Fruit fly (Drosophila melanogaster): ENCODE measurements around the gene CG3662.

Gene CG3662

dm6 chr2L:815785-816389 lies 5.2 kb upstream of the CG3662 start, which contains the start of the genes Saf6 and Pex12:
Gene Saf6 (minus strand): TSS chr2L:815950.
Gene Pex12 (plus strand): TSS chr2L:815993.
- TF ChIP-seq CG6808 (GFP tag; optimal IDR thresholded peaks at IDR 0.05) (peak; percentile 12), Ets21C (GFP tag; optimal IDR thresholded peaks at IDR 0.05) (no peak), Met (GFP tag; optimal IDR thresholded peaks at IDR 0.05) (no peak), CG3032 (tag; optimal IDR thresholded peaks at IDR 0.05) (no peak), OdsH (GFP tag; optimal IDR thresholded peaks at IDR 0.05) (no peak), CG6163 (GFP tag; IDR thresholded peaks at IDR 0.05) (no peak), fkh (GFP tag; optimal IDR thresholded peaks at IDR 0.05) (peak; percentile 95), CG8632 (GFP tag; optimal IDR thresholded peaks at IDR 0.05) (no peak), Hr4 (GFP tag; optimal IDR thresholded peaks at IDR 0.05) (no peak), CG9139 (GFP tag; optimal IDR thresholded peaks at IDR 0.05) (peak; percentile 9)

- TF ChIP-seq Sox14 (GFP tag; optimal IDR thresholded peaks at IDR 0.05): no peak
- no peak for TF ChIP-seq CG9139 (GFP tag; optimal IDR thresholded peaks at IDR 0.05)
- no peak for TF ChIP-seq CG10631 (GFP tag; optimal IDR thresholded peaks at IDR 0.05)
- no peak for TF ChIP-seq Eip93F (GFP tag; optimal IDR thresholded peaks at IDR 0.05)
- TF ChIP-seq fd59A (GFP tag; optimal IDR thresholded peaks at IDR 0.05): no peak
- TF ChIP-seq Ets21C (GFP tag; optimal IDR thresholded peaks at IDR 0.05): no peak
- TF ChIP-seq dsx (GFP tag; optimal IDR thresholded peaks at IDR 0.05; ENCODE audit: poor library complexity, severe bottlenecking): no peak
- TF ChIP-seq Hr4 (GFP tag; optimal IDR thresholded peaks at IDR 0.05): no peak
- TF ChIP-seq pdm3 (GFP tag; optimal IDR thresholded peaks at IDR 0.05): no peak
- no peak for TF ChIP-seq CG16779 (tag; optimal IDR thresholded peaks at IDR 0.05)
- no peak for TF ChIP-seq ss (GFP tag; optimal IDR thresholded peaks at IDR 0.05)
- TF ChIP-seq Eip75B (GFP tag; optimal IDR thresholded peaks at IDR 0.05): no peak
- no peak for TF ChIP-seq lz (GFP tag; optimal IDR thresholded peaks at IDR 0.05)
- TF ChIP-seq CG6163 (GFP tag; IDR thresholded peaks at IDR 0.05): no peak
- no peak for TF ChIP-seq Met (GFP tag; optimal IDR thresholded peaks at IDR 0.05)
- TF ChIP-seq Gug (GFP tag; IDR thresholded peaks at IDR 0.05): no peak
Measured at dm6 chr2L:817850-818249, 3.2 kb upstream of the CG3662 start, which contains the start of gene CG15880. Gene CG15880 (minus strand): TSS chr2L:817950.

- peak; percentile 90 for TF ChIP-seq Eip78C (GFP tag)
- no peak for TF ChIP-seq CG32006 (GFP tag; optimal IDR thresholded peaks at IDR 0.05)
- TF ChIP-seq Hr4 (GFP tag; optimal IDR thresholded peaks at IDR 0.05): no peak
- TF ChIP-seq Met (GFP tag; optimal IDR thresholded peaks at IDR 0.05): no peak
- peak; percentile 71 for TF ChIP-seq eg (GFP tag; IDR thresholded peaks at IDR 0.05)
- TF ChIP-seq lz (GFP tag; optimal IDR thresholded peaks at IDR 0.05): peak; percentile 76
- peak; percentile 45 for TF ChIP-seq CG11762 (GFP tag; optimal IDR thresholded peaks at IDR 0.05; ENCODE audit: insufficient read depth)
- TF ChIP-seq CG3032 (tag; optimal IDR thresholded peaks at IDR 0.05): peak; percentile 74
- TF ChIP-seq Gug (GFP tag; IDR thresholded peaks at IDR 0.05): peak; percentile 50
- peak; percentile 41 for TF ChIP-seq CG8632 (GFP tag; optimal IDR thresholded peaks at IDR 0.05)
- TF ChIP-seq Hr38 (GFP tag; optimal IDR thresholded peaks at IDR 0.05): no peak
- TF ChIP-seq CG31627 (GFP tag; optimal IDR thresholded peaks at IDR 0.05): peak; percentile 71
- peak; percentile 84 for TF ChIP-seq fkh (GFP tag; optimal IDR thresholded peaks at IDR 0.05)
- TF ChIP-seq CG11902 (GFP tag; optimal IDR thresholded peaks at IDR 0.05): peak; percentile 43
- TF ChIP-seq dac (GFP tag; optimal IDR thresholded peaks at IDR 0.05): no peak
- peak; percentile 1 for TF ChIP-seq CG6854 (GFP tag; optimal IDR thresholded peaks at IDR 0.05)
- TF ChIP-seq fd59A (GFP tag; optimal IDR thresholded peaks at IDR 0.05): peak; percentile 51
- TF ChIP-seq CG4318 (GFP tag; optimal IDR thresholded peaks at IDR 0.05): no peak
- no peak for TF ChIP-seq CG10631 (GFP tag; optimal IDR thresholded peaks at IDR 0.05)
- TF ChIP-seq CG8319 (GFP tag; optimal IDR thresholded peaks at IDR 0.05): no peak
- TF ChIP-seq Ets96B (tag; optimal IDR thresholded peaks at IDR 0.05): peak; percentile 69
- no peak for TF ChIP-seq Sox102F (GFP tag; optimal IDR thresholded peaks at IDR 0.05)
- TF ChIP-seq vri (GFP tag; optimal IDR thresholded peaks at IDR 0.05): no peak
- no peak for TF ChIP-seq CG16779 (tag; optimal IDR thresholded peaks at IDR 0.05)
- TF ChIP-seq CG6808 (GFP tag; optimal IDR thresholded peaks at IDR 0.05): peak; percentile 2
- TF ChIP-seq CG1621 (tag; optimal IDR thresholded peaks at IDR 0.05): no peak
- TF ChIP-seq CG3919 (GFP tag; optimal IDR thresholded peaks at IDR 0.05): peak; percentile 44
- no peak for TF ChIP-seq dsx (GFP tag; optimal IDR thresholded peaks at IDR 0.05; ENCODE audit: poor library complexity, severe bottlenecking)
- peak; percentile 12 for TF ChIP-seq spab (GFP tag; optimal IDR thresholded peaks at IDR 0.05)
- peak; percentile 38 for TF ChIP-seq CG34406 (GFP tag; optimal IDR thresholded peaks at IDR 0.05)
- TF ChIP-seq Eip93F (GFP tag; optimal IDR thresholded peaks at IDR 0.05): peak; percentile 63
- no peak for TF ChIP-seq CG6276 (GFP tag; optimal IDR thresholded peaks at IDR 0.05)
- no peak for TF ChIP-seq pdm3 (GFP tag; optimal IDR thresholded peaks at IDR 0.05)
- peak; percentile 69 for TF ChIP-seq CG6163 (GFP tag; IDR thresholded peaks at IDR 0.05)
- peak; percentile 71 for TF ChIP-seq acj6 (GFP tag; optimal IDR thresholded peaks at IDR 0.05)
- peak; percentile 57 for TF ChIP-seq CG10669 (GFP tag; optimal IDR thresholded peaks at IDR 0.05)
Measured at dm6 chr2L:819315-820032, 1.6 kb upstream of the CG3662 start, which contains the start of the genes PGAP2 and Clp. Gene PGAP2 (minus strand): TSS chr2L:819508. Gene Clp (plus strand): TSS chr2L:819964.

Measured in whole organism, prepupa.